Fruit fly (Drosophila melanogaster): ENCODE data around the gene Fum3.
A peak's percentile ranks its signal among the peaks of the same experiment; 100 is the strongest.

DNA sequence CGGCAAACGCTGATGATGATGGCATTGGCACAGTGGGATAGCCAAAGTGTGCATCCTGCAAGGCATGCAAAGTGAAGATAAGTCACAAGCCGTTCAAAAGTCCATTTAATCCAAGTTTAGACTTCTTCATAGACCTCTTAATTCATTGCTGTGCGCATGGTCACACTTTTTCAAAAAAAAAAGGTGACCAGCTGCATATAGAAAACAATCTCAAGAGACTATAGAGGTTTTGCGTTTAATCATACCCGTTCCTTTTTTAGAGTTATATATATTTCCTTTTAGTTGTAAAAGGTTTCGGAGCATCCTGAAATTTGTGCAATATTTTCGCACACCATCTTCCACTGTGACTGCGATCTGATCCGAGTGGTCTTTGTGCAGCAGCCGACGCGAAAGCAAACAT is 51.2 kb downstream of the Fum3 start:
- TF ChIP-seq Met (GFP tag; optimal IDR thresholded peaks at IDR 0.05) (peak; percentile 49), CG6808 (GFP tag; optimal IDR thresholded peaks at IDR 0.05) (peak; percentile 1), OdsH (GFP tag; optimal IDR thresholded peaks at IDR 0.05) (peak; percentile 46), CG8632 (GFP tag; optimal IDR thresholded peaks at IDR 0.05) (no peak), CG6854 (GFP tag; optimal IDR thresholded peaks at IDR 0.05) (no peak), Eip93F (GFP tag; optimal IDR thresholded peaks at IDR 0.05) (no peak), cyc (GFP tag; optimal IDR thresholded peaks at IDR 0.05) (peak; percentile 46), dsx (GFP tag; optimal IDR thresholded peaks at IDR 0.05; ENCODE audit: poor library complexity, severe bottlenecking) (no peak), Lpt (GFP tag; optimal IDR thresholded peaks at IDR 0.05) (no peak)
